Worm (Caenorhabditis elegans): Measurements from ENCODE around the gene M05D6.2.

The M05D6.2 gene

DNA sequence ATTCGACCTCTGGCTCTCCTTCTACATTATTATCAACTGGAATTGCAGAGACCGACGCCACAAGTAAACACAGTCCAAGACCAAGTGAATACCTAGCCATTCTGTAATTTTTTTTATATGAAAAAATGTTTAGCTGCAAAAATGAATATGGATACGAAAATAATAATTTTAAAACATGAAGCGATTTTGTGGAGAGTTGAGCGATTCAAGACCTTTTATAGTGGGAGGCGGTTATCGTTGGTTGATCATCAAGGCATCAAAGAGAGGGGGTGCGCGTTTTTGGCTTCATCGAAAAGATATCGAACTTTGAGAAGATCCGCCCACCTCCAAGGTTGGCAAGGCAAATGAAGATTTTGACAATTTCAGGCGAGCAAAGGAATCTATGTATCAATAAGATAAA, 21.2 kb upstream of the M05D6.2 start, which contains the start of gene cut-3:
Gene cut-3 (minus strand): TSS at position 101 of the 400 bp plus-strand sequence.
- TF ChIP-seq mml-1 (tag; optimal IDR thresholded peaks at IDR 0.05) (no peak), hmg-11 (tag; optimal IDR thresholded peaks at IDR 0.05) (no peak), elt-2 (tag; optimal IDR thresholded peaks at IDR 0.05) (no peak), unc-62 (GFP tag; optimal IDR thresholded peaks at IDR 0.05) (no peak), egl-5 (tag; optimal IDR thresholded peaks at IDR 0.05) (no peak), jun-1 (tag; optimal IDR thresholded peaks at IDR 0.05) (no peak), nhr-23 (tag; optimal IDR thresholded peaks at IDR 0.05) (no peak), snpc-4 (tag; optimal IDR thresholded peaks at IDR 0.05) (no peak), nhr-28 (tag; optimal IDR thresholded peaks at IDR 0.05) (no peak), R02D3.7 (tag; optimal IDR thresholded peaks at IDR 0.05) (no peak), egl-27 (tag; optimal IDR thresholded peaks at IDR 0.05) (no peak), nhr-67 (tag; optimal IDR thresholded peaks at IDR 0.05) (no peak), ceh-9 (tag; optimal IDR thresholded peaks at IDR 0.05) (no peak), nfya-1 (tag; optimal IDR thresholded peaks at IDR 0.05; ENCODE audit: insufficient read depth) (no peak), ama-1 (optimal IDR thresholded peaks at IDR 0.05) (no peak), nhr-12 (tag; optimal IDR thresholded peaks at IDR 0.05) (no peak), pha-4 (tag; optimal IDR thresholded peaks at IDR 0.05) (no peak)

DNA sequence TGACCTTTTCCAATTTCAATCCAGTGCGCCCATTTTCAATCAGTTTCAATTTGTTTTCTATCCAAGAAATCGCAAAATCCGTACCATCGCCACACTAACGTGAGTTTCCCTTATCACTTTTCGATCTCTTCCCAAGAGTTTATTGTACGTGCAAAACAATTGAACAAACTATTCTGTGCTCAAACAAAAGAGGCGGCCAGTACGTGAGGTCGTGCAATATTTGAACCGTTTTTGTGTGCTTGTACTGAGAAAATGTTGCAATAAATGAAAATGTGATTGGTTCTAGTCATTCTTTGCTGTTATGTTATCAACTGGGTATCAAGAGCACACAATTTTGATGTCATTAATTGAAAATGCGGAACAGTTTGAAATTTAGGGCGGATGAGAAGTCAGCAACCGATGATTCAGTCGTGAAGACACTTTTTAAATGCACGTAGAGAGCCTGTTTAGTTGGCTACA, 18.2 kb upstream of the M05D6.2 start, which contains the start of gene F22B5.4:
Gene F22B5.4 (plus strand): TSS at position 51 of the 459 bp plus-strand sequence.
- TF ChIP-seq mml-1 (tag; optimal IDR thresholded peaks at IDR 0.05) (no peak), jun-1 (tag; optimal IDR thresholded peaks at IDR 0.05) (peak; percentile 12), ztf-11 (tag; optimal IDR thresholded peaks at IDR 0.05) (no peak), nhr-76 (tag; optimal IDR thresholded peaks at IDR 0.05) (no peak), nhr-237 (tag; optimal IDR thresholded peaks at IDR 0.05) (no peak), egl-27 (tag; optimal IDR thresholded peaks at IDR 0.05) (no peak), ama-1 (optimal IDR thresholded peaks at IDR 0.05) (no peak), nhr-67 (tag; optimal IDR thresholded peaks at IDR 0.05) (no peak), R02D3.7 (tag; optimal IDR thresholded peaks at IDR 0.05) (no peak), ceh-82 (tag; optimal IDR thresholded peaks at IDR 0.05) (no peak), fos-1 (tag; optimal IDR thresholded peaks at IDR 0.05) (no peak), aly-2 (tag; optimal IDR thresholded peaks at IDR 0.05) (no peak), elt-1 (tag; optimal IDR thresholded peaks at IDR 0.05) (no peak), pqm-1 (tag; optimal IDR thresholded peaks at IDR 0.05) (peak; percentile 30), ztf-4 (tag; optimal IDR thresholded peaks at IDR 0.05) (no peak), nhr-11 (tag; optimal IDR thresholded peaks at IDR 0.05) (no peak), nhr-28 (tag; optimal IDR thresholded peaks at IDR 0.05) (no peak), nfya-1 (tag; optimal IDR thresholded peaks at IDR 0.05; ENCODE audit: insufficient read depth) (no peak), pha-4 (tag; optimal IDR thresholded peaks at IDR 0.05) (peak; percentile 55), ceh-16 (tag; optimal IDR thresholded peaks at IDR 0.05) (no peak), elt-2 (tag; optimal IDR thresholded peaks at IDR 0.05) (no peak), nhr-25 (tag; optimal IDR thresholded peaks at IDR 0.05) (no peak), nhr-23 (tag; optimal IDR thresholded peaks at IDR 0.05) (no peak), tbx-2 (tag; optimal IDR thresholded peaks at IDR 0.05) (no peak), snpc-4 (tag; optimal IDR thresholded peaks at IDR 0.05) (no peak)

DNA sequence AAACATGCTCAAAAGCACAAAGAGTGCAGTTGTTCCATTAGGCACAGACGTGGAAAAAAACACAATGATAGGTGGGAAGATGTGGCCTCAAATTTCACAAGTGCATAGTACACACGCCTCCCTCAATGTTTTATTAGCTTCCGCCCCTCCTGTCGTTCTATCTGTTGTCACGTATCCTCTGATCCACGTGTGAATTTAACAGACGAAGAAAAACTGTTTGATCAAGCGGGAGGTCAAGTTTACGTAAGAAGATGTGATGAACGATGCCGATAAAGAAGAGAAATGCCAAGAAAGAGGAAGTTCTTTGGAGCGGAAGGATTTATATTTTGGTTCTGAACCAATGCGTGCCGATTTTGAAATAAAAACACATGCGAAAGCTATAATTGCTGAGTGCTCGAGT, 17.2 kb upstream of the M05D6.2 start:
- TF ChIP-seq nhr-28 (tag; optimal IDR thresholded peaks at IDR 0.05) (no peak), pha-4 (tag; optimal IDR thresholded peaks at IDR 0.05) (peak; percentile 10)

DNA sequence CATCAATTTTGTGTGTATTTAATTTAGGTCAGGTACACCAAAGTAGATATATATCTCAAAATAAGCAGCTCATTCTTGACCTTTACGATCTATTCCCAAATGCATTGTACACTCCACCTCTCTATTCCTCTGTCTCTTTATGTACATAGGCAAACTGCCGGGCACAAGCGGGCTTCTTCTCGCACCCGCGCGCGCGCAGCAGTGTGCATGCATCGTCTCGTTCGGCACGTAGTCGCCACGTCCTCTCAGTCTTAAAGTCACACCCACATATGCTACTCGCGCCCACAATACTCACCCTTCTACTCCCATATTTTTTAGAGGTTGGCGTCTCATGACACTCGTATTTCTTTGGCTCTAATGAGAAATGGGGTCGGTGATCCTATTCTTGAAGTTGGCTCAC, 16.5 kb upstream of the M05D6.2 start:
- TF ChIP-seq pha-4 (tag; optimal IDR thresholded peaks at IDR 0.05) = peak; percentile 73
- no peak for TF ChIP-seq nhr-237 (tag; optimal IDR thresholded peaks at IDR 0.05)
- no peak for TF ChIP-seq nhr-28 (tag; optimal IDR thresholded peaks at IDR 0.05)
- TF ChIP-seq lin-39 (tag; optimal IDR thresholded peaks at IDR 0.05) = peak; percentile 90

DNA sequence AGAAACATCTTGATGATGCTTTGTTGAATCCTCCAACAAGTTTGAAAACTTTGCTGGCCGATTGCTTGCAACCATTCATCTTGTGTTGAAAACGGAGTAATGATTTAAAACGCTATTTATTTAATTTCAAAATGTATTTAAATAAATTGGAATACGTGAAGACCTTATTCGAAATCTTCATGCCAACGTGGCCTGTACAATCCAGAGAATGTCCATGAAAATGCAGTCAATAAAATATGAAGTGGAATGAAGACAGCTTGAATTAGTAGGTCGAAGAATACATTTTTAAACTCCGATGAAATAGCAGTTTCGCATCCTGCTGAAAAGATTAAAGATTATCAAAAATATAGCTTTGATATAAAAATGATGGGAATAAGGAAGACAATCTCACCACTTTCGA, 13.4 kb upstream of the M05D6.2 start, which contains the start of gene F22B5.5:
Gene F22B5.5 (minus strand): TSS at position 101 of the 400 bp plus-strand sequence.
- TF ChIP-seq fkh-2 (tag; optimal IDR thresholded peaks at IDR 0.05) (no peak), nhr-237 (tag; optimal IDR thresholded peaks at IDR 0.05) (no peak), nhr-28 (tag; optimal IDR thresholded peaks at IDR 0.05) (no peak), egl-27 (tag; optimal IDR thresholded peaks at IDR 0.05) (no peak), unc-62 (GFP tag; optimal IDR thresholded peaks at IDR 0.05) (no peak), hmg-11 (tag; optimal IDR thresholded peaks at IDR 0.05) (no peak), nhr-76 (tag; optimal IDR thresholded peaks at IDR 0.05) (no peak), mml-1 (tag; optimal IDR thresholded peaks at IDR 0.05) (no peak), jun-1 (tag; optimal IDR thresholded peaks at IDR 0.05) (no peak), elt-1 (tag; optimal IDR thresholded peaks at IDR 0.05) (no peak)
